Fruit fly (Drosophila melanogaster): ENCODE data around the gene CG4849.

Gene CG4849

DNA sequence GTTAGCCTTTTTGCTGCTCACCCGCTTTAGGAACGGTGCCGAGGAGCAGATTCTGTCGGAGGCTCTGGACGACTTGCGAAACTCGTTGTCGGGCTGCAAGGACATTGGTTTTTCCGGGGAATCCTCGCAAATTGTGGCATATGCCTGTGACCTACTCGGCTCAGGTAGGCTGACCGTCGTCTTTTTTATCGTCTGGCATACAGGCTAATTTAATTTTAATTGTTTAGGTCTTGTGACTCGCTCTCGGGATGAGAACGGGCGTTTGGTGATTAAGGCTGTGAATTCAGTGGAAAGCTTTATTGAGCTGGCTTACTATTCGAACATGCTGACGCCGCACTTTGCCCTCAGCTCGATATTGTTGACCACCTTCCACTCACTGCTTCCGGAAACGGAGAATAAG, 31.8 kb upstream of the CG4849 start:
- TF ChIP-seq cyc (GFP tag; optimal IDR thresholded peaks at IDR 0.05) = no peak
- TF ChIP-seq Lpt (GFP tag; optimal IDR thresholded peaks at IDR 0.05) = no peak
- no peak for TF ChIP-seq CG3919 (GFP tag; optimal IDR thresholded peaks at IDR 0.05)
- no peak for TF ChIP-seq salr (GFP tag; optimal IDR thresholded peaks at IDR 0.05)
- no peak for TF ChIP-seq achi (GFP tag; optimal IDR thresholded peaks at IDR 0.05)
- TF ChIP-seq svp (GFP tag) = no peak
- TF ChIP-seq CG10631 (GFP tag; optimal IDR thresholded peaks at IDR 0.05) = no peak
- TF ChIP-seq CG8632 (GFP tag; optimal IDR thresholded peaks at IDR 0.05) = no peak
- TF ChIP-seq Sox15 (GFP tag; optimal IDR thresholded peaks at IDR 0.05) = no peak
- no peak for TF ChIP-seq CG10669 (GFP tag; optimal IDR thresholded peaks at IDR 0.05)
- no peak for TF ChIP-seq CG15336 (GFP tag; IDR thresholded peaks at IDR 0.05)
- no peak for TF ChIP-seq CG32006 (GFP tag; optimal IDR thresholded peaks at IDR 0.05)
- TF ChIP-seq Hr38 (GFP tag; optimal IDR thresholded peaks at IDR 0.05) = no peak
- TF ChIP-seq CG16779 (tag; optimal IDR thresholded peaks at IDR 0.05) = no peak
- no peak for TF ChIP-seq esn (GFP tag; optimal IDR thresholded peaks at IDR 0.05)

DNA sequence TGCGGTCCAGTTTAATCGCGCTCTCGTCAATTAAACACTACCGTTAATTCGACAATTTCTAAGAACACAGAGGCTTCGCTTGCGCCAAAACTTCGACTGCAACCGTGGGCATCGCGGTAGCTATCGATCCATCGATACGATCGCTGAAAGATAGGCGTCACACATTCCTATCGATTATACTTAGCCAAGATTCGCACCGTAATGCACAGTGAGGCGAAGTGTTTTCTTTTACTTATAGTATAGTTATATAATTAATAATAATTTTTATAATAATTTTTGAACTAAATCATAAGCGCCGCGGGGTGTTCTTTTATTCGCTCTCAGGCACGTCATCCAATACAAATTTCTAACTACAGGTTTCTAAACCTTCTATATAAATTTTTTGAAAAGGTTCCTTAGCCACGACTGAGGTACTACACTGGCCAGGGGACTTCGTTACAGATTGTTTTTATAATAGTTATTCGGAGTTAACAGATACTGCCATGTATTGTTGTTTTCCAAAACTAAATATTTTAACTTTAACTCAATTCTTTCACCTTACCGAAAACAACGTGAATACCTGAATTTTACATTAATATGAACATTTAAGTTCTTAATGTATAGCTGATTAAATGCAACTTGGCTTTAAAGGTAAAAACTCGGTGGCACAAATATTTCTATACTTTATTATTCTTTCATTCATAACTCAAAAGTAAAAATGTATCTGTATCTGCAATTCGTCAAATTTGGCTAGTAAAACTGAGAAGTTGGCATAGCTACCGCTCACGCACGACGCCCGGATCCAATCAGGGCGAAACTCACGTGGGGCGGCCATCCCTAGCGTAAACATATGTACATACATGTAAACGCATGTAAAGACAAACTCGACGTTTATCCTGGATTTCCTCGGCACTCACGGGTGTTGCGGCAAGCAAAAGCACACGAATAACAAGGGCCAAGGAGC, 25.2 kb upstream of the CG4849 start, which contains the start of the genes NSD and BOD1:
TSS of gene NSD (minus strand) at position 102 of the 943 bp plus-strand sequence.
TSS of gene BOD1 (plus strand) at position 494 of the 943 bp plus-strand sequence.
- no peak for TF ChIP-seq Hr4 (GFP tag; optimal IDR thresholded peaks at IDR 0.05)
- TF ChIP-seq topi (GFP tag; optimal IDR thresholded peaks at IDR 0.05) = peak; percentile 37
- TF ChIP-seq Gug (GFP tag; IDR thresholded peaks at IDR 0.05) = peak; percentile 28; the same call in 1 of the 2 replicates
- TF ChIP-seq CG6792 (GFP tag; optimal IDR thresholded peaks at IDR 0.05) = peak; percentile 28
- TF ChIP-seq CG15336 (GFP tag; IDR thresholded peaks at IDR 0.05) = no peak
- TF ChIP-seq pdm3 (GFP tag; optimal IDR thresholded peaks at IDR 0.05) = no peak
- TF ChIP-seq CG16779 (tag; optimal IDR thresholded peaks at IDR 0.05) = no peak
- TF ChIP-seq CG34406 (GFP tag; optimal IDR thresholded peaks at IDR 0.05) = peak; percentile 41
- no peak for TF ChIP-seq Lpt (GFP tag; optimal IDR thresholded peaks at IDR 0.05)
- TF ChIP-seq vri (GFP tag; optimal IDR thresholded peaks at IDR 0.05) = no peak
- peak; percentile 46; the same call in 1 of the 2 replicates for TF ChIP-seq CG11294 (GFP tag; IDR thresholded peaks at IDR 0.05)
- peak; percentile 49 for TF ChIP-seq CG3032 (tag; optimal IDR thresholded peaks at IDR 0.05)
- peak; percentile 29 for TF ChIP-seq Sox15 (GFP tag; optimal IDR thresholded peaks at IDR 0.05)
- TF ChIP-seq CG6808 (GFP tag; optimal IDR thresholded peaks at IDR 0.05) = no peak
- no peak for TF ChIP-seq fd59A (GFP tag; optimal IDR thresholded peaks at IDR 0.05)
- TF ChIP-seq Ets21C (GFP tag; optimal IDR thresholded peaks at IDR 0.05) = no peak
- TF ChIP-seq CG32006 (GFP tag; optimal IDR thresholded peaks at IDR 0.05) = peak; percentile 61
- no peak for TF ChIP-seq acj6 (GFP tag; optimal IDR thresholded peaks at IDR 0.05)
- no peak for TF ChIP-seq CG6276 (GFP tag; optimal IDR thresholded peaks at IDR 0.05)
- TF ChIP-seq dsx (GFP tag; optimal IDR thresholded peaks at IDR 0.05; ENCODE audit: poor library complexity, severe bottlenecking) = no peak
- TF ChIP-seq CG11762 (GFP tag; optimal IDR thresholded peaks at IDR 0.05; ENCODE audit: insufficient read depth) = no peak
- no peak for TF ChIP-seq OdsH (GFP tag; optimal IDR thresholded peaks at IDR 0.05)
- no peak for TF ChIP-seq CG8119 (GFP tag; IDR thresholded peaks at IDR 0.05)
- TF ChIP-seq CG6854 (GFP tag; optimal IDR thresholded peaks at IDR 0.05) = no peak
- TF ChIP-seq svp (GFP tag) = peak; percentile 81
- no peak for TF ChIP-seq net (GFP tag; optimal IDR thresholded peaks at IDR 0.05)
- TF ChIP-seq CG31627 (GFP tag; optimal IDR thresholded peaks at IDR 0.05) = peak; percentile 22
- no peak for TF ChIP-seq ss (GFP tag; optimal IDR thresholded peaks at IDR 0.05)
- TF ChIP-seq Hr39 (GFP tag; optimal IDR thresholded peaks at IDR 0.05) = peak; percentile 3
- no peak for TF ChIP-seq salr (GFP tag; optimal IDR thresholded peaks at IDR 0.05)
- TF ChIP-seq eg (GFP tag; IDR thresholded peaks at IDR 0.05) = peak; percentile 58; the same call in 2 of the 3 replicates
- no peak for TF ChIP-seq CG4318 (GFP tag; optimal IDR thresholded peaks at IDR 0.05)
- TF ChIP-seq esn (GFP tag; optimal IDR thresholded peaks at IDR 0.05) = peak; percentile 48
- peak; percentile 1 for TF ChIP-seq Ets96B (tag; optimal IDR thresholded peaks at IDR 0.05)
- TF ChIP-seq CG6163 (GFP tag; IDR thresholded peaks at IDR 0.05) = peak; percentile 76
- TF ChIP-seq CG10631 (GFP tag; optimal IDR thresholded peaks at IDR 0.05) = peak; percentile 67
- no peak for TF ChIP-seq dac (GFP tag; optimal IDR thresholded peaks at IDR 0.05)
- TF ChIP-seq CG11902 (GFP tag; optimal IDR thresholded peaks at IDR 0.05) = peak; percentile 17
- peak; percentile 6 for TF ChIP-seq Eip93F (GFP tag; optimal IDR thresholded peaks at IDR 0.05)
- no peak for TF ChIP-seq Blimp-1 (GFP tag; optimal IDR thresholded peaks at IDR 0.05)
- TF ChIP-seq Hr38 (GFP tag; optimal IDR thresholded peaks at IDR 0.05) = no peak
- TF ChIP-seq Eip78C (GFP tag) = no peak
